Worm (Caenorhabditis elegans): Measurements from ENCODE around the gene lys-6.

DNA sequence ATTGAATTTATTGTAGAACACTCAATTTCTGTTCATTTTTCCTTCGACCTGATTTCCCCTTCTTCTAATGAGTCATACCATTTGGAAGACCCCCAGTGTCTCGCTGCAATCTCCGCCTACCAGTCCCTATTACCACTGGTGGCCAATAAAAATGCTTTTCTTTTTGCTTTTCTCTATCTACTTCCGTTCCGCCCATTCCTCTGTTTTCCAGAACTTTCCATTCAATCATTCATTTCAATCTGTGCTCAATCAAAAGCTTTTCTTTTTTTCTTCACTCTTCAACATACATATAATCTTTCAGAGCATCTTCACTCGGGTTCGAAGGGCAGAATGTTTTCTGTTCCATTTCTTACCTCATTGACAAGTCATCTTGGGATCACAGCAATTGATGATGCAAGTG, 45.8 kb upstream of the lys-6 start, which contains the start of gene inx-8:
- TF ChIP-seq tab-1 (GFP tag; IDR thresholded peaks at IDR 0.05) (no peak), ref-1 (GFP tag; conservative IDR thresholded peaks at IDR 0.05) (no peak), klf-2 (GFP tag; conservative IDR thresholded peaks at IDR 0.05) (no peak), med-1 (GFP tag; optimal IDR thresholded peaks at IDR 0.05; ENCODE audit: insufficient read depth) (no peak)

Data from whole organism, midembryonic.